Fruit fly (Drosophila melanogaster) whole organism, pupa: ENCODE data around the gene dnc.

Source experiments
- CG10348 ChIP-seq: fragments of 200-800 bp; sonication (Bioruptor generic); IDR thresholded peaks from 2 replicates; pipeline ENCODE4 v1.3.6; 2022; ENCODE audit warnings: missing biosample characterization, missing genetic modification characterization
- CG12605 ChIP-seq: fragments of 200-800 bp; sonication (Bioruptor generic); IDR thresholded peaks from 2 replicates; pipeline ENCODE4 v1.3.6; 2022; ENCODE audit warnings: missing biosample characterization, missing genetic modification characterization
- CG13204 ChIP-seq: fragments of 200-800 bp; sonication (Bioruptor generic); optimal IDR thresholded peaks from 2 replicates; lab custom pipeline; 2018; ENCODE audit warnings: missing biosample characterization, mild to moderate bottlenecking, missing genetic modification characterization, moderate library complexity
- CG14655 ChIP-seq: fragments of 200-800 bp; sonication (Bioruptor generic); optimal IDR thresholded peaks from 3 replicates; lab custom pipeline; 2017; ENCODE audit warnings: mild to moderate bottlenecking, missing biosample characterization, missing genetic modification reagents, missing genetic modification characterization
- CG15710 ChIP-seq: fragments of 200-800 bp; sonication (Bioruptor generic); optimal IDR thresholded peaks from 2 replicates; lab custom pipeline; 2018; ENCODE audit warnings: missing biosample characterization, mild to moderate bottlenecking, missing genetic modification characterization, moderate library complexity
- CG17806 ChIP-seq: fragments of 200-800 bp; sonication (Bioruptor generic); optimal IDR thresholded peaks from 2 replicates; lab custom pipeline; 2018; ENCODE audit warnings: missing biosample characterization, mild to moderate bottlenecking, missing genetic modification characterization, moderate library complexity
- CG32121 ChIP-seq: fragments of 200-800 bp; sonication (Bioruptor generic); IDR thresholded peaks from 2 replicates; pipeline ENCODE4 v1.3.6; 2022; ENCODE audit warnings: missing biosample characterization, missing genetic modification characterization
- CG34367 ChIP-seq: fragments of 200-800 bp; sonication (Bioruptor generic); optimal IDR thresholded peaks from 2 replicates; lab custom pipeline; 2018; ENCODE audit warnings: missing biosample characterization, mild to moderate bottlenecking, missing genetic modification characterization
- CG4496 ChIP-seq: fragments of 200-800 bp; sonication (Bioruptor generic); IDR thresholded peaks from 3 replicates; pipeline ENCODE4 v1.3.6; 2022; ENCODE audit warnings: missing biosample characterization, missing genetic modification characterization
- CG8159 ChIP-seq: fragments of 200-800 bp; sonication (Bioruptor generic); optimal IDR thresholded peaks from 3 replicates; lab custom pipeline; 2018; ENCODE audit warnings: missing biosample characterization, mild to moderate bottlenecking, missing genetic modification characterization, moderate library complexity
- CG8301 ChIP-seq: fragments of 200-800 bp; sonication (Bioruptor generic); optimal IDR thresholded peaks from 2 replicates; lab custom pipeline; 2018; ENCODE audit warnings: missing biosample characterization, mild to moderate bottlenecking, missing genetic modification characterization
- CG9948 ChIP-seq: fragments of 200-800 bp; sonication (Bioruptor generic); optimal IDR thresholded peaks from 2 replicates; lab custom pipeline; 2018; ENCODE audit warnings: missing biosample characterization, mild to moderate bottlenecking, missing genetic modification characterization, moderate library complexity
- D1 ChIP-seq: fragments of 200-800 bp; sonication (Bioruptor generic); optimal IDR thresholded peaks from 2 replicates; lab custom pipeline; 2018; ENCODE audit warnings: missing biosample characterization, mild to moderate bottlenecking, missing genetic modification characterization, moderate library complexity
- EcR ChIP-seq: fragments of 200-800 bp; sonication (Bioruptor generic); optimal IDR thresholded peaks from 3 replicates; lab custom pipeline; 2019; ENCODE audit warnings: missing biosample characterization, missing genetic modification characterization, mild to moderate bottlenecking, moderate library complexity, missing genetic modification reagents
- Ets98B ChIP-seq: fragments of 200-800 bp; sonication (Bioruptor generic); IDR thresholded peaks from 2 replicates; pipeline ENCODE4 v1.3.6; 2022; ENCODE audit warnings: missing biosample characterization, missing genetic modification characterization
- Pif1A ChIP-seq: fragments of 200-800 bp; sonication (Bioruptor generic); optimal IDR thresholded peaks from 3 replicates; lab custom pipeline; 2016; ENCODE audit warnings: missing biosample characterization, missing genetic modification characterization
- Pif1B ChIP-seq: fragments of 200-800 bp; sonication (Bioruptor generic); optimal IDR thresholded peaks from 3 replicates; lab custom pipeline; 2016; ENCODE audit warnings: missing biosample characterization, missing genetic modification characterization
- Snoo ChIP-seq: fragments of 200-800 bp; sonication (Bioruptor generic); optimal IDR thresholded peaks from 3 replicates; lab custom pipeline; 2017; ENCODE audit warnings: missing biosample characterization, mild to moderate bottlenecking, missing genetic modification characterization, inconsistent platforms
- fd96Ca ChIP-seq: fragments of 200-800 bp; sonication (Bioruptor generic); IDR thresholded peaks from 3 replicates; pipeline ENCODE4 v1.3.6; 2022; ENCODE audit warnings: missing biosample characterization, missing genetic modification characterization
- gl ChIP-seq: fragments of 200-800 bp; sonication (Bioruptor generic); optimal IDR thresholded peaks from 2 replicates; lab custom pipeline; 2018; ENCODE audit warnings: missing biosample characterization, mild to moderate bottlenecking, missing genetic modification characterization
- rn ChIP-seq: fragments of 200-800 bp; sonication (Bioruptor generic); IDR thresholded peaks from 2 replicates; pipeline ENCODE4 v1.3.6; 2022; ENCODE audit warnings: missing biosample characterization, missing genetic modification characterization

Gene dnc

dm6 chrX:3172217-3172616 is 4.0 kb upstream of the dnc start:
- TF ChIP-seq fd96Ca (GFP tag; lab: Robert Waterston, UW) (no peak), CG9948 (tag; lab: Kevin White, UChicago) (no peak), CG32121 (GFP tag; lab: Robert Waterston, UW) (no peak), CG4496 (GFP tag; lab: Robert Waterston, UW) (no peak), CG17806 (tag; lab: Kevin White, UChicago) (no peak), CG34367 (no peak), CG8159 (tag; lab: Kevin White, UChicago) (no peak), rn (GFP tag; lab: Robert Waterston, UW) (no peak), CG8301 (tag; lab: Kevin White, UChicago) (no peak), EcR (no peak), CG13204 (GFP tag; lab: Kevin White, UChicago) (no peak), CG12605 (GFP tag; lab: Robert Waterston, UW) (no peak), Pif1A (GFP tag; lab: Kevin White, UChicago) (no peak), CG14655 (no peak), CG10348 (GFP tag; lab: Robert Waterston, UW) (no peak), Snoo (no peak), Pif1B (GFP tag; lab: Kevin White, UChicago) (no peak)

DNA sequence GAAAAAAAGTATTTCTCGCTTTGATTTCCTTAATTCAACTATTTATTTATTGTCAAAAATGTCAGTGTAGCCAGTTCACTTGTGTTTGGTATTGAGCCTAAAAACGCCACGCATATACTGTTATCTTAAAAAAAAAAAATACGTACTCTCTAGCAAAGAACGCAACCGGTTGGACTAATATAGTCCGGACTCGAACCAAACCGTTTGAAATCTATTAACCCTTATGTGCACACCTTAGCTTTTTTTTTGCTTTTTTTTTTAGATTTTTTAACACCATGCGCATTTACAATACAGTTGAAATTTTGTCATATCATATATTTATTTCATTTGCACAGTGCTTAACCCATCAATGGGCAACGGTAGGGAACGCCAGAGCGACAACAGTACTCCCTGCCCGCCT is 3.2 kb upstream of the dnc start, which contains the start of gene CG18508:
Gene CG18508 (minus strand): TSS at position 69 of the 400 bp plus-strand sequence.
- TF ChIP-seq CG15710 (tag; lab: Kevin White, UChicago), result peak; percentile 3
- TF ChIP-seq CG4496 (GFP tag; lab: Robert Waterston, UW), result peak; percentile 55; the same call in 1 of the 3 replicates
- TF ChIP-seq Pif1B (GFP tag; lab: Kevin White, UChicago), result peak; percentile 9
- no peak for TF ChIP-seq CG13204 (GFP tag; lab: Kevin White, UChicago)
- TF ChIP-seq CG32121 (GFP tag; lab: Robert Waterston, UW), result 0 out of 2 replicates have a peak, but pooled peaks have one; percentile 7
- no peak for TF ChIP-seq CG34367
- TF ChIP-seq CG8301 (tag; lab: Kevin White, UChicago), result peak; percentile 2
- TF ChIP-seq fd96Ca (GFP tag; lab: Robert Waterston, UW), result peak; percentile 49; the same call in 1 of the 3 replicates
- peak; percentile 17 for TF ChIP-seq CG17806 (tag; lab: Kevin White, UChicago)
- TF ChIP-seq Pif1A (GFP tag; lab: Kevin White, UChicago), result peak; percentile 47
- no peak for TF ChIP-seq EcR
- TF ChIP-seq CG9948 (tag; lab: Kevin White, UChicago), result no peak
- peak; percentile 12; the same call in 1 of the 2 replicates for TF ChIP-seq Ets98B

DNA sequence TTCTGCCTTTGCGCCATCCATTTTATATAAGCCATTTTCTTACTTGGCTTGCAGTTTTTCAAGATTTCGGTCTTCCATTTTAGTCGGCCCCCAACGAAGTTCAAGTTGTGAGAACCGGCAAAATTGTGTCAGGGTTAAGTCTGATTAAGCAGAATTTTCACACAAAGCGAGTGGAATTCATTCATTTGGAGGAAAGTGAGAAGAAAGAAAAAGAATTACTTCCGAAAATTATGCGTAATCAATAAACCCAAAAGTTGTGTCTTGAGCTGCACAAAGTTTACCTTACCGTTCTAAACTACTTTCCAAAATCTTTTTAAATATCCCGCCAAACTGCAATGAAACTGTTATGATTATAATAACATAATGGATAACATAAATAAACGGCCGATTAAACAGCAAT is 1.9 kb upstream of the dnc start, which contains the start of gene Fcp3C:
Gene Fcp3C (minus strand): TSS at position 101 of the 400 bp plus-strand sequence.
- no peak for TF ChIP-seq gl
- TF ChIP-seq CG13204 (GFP tag; lab: Kevin White, UChicago), result no peak
- no peak for TF ChIP-seq Pif1B (GFP tag; lab: Kevin White, UChicago)
- TF ChIP-seq CG15710 (tag; lab: Kevin White, UChicago), result no peak
- TF ChIP-seq CG14655, result no peak
- no peak for TF ChIP-seq CG8159 (tag; lab: Kevin White, UChicago)
- no peak for TF ChIP-seq CG8301 (tag; lab: Kevin White, UChicago)
- TF ChIP-seq CG32121 (GFP tag; lab: Robert Waterston, UW), result no peak
- no peak for TF ChIP-seq Snoo
- no peak for TF ChIP-seq CG4496 (GFP tag; lab: Robert Waterston, UW)
- no peak for TF ChIP-seq CG34367
- no peak for TF ChIP-seq CG9948 (tag; lab: Kevin White, UChicago)

- TF ChIP-seq CG8159 (tag; lab: Kevin White, UChicago), result peak; percentile 21
- TF ChIP-seq EcR, result no peak
- peak; percentile 16 for TF ChIP-seq CG13204 (GFP tag; lab: Kevin White, UChicago)
- 0 out of 2 replicates have a peak, but pooled peaks have one; percentile 13 for TF ChIP-seq Ets98B
- no peak for TF ChIP-seq CG17806 (tag; lab: Kevin White, UChicago)
- no peak for TF ChIP-seq Snoo
- TF ChIP-seq CG10348 (GFP tag; lab: Robert Waterston, UW), result no peak
- TF ChIP-seq rn (GFP tag; lab: Robert Waterston, UW), result no peak
- no peak for TF ChIP-seq CG32121 (GFP tag; lab: Robert Waterston, UW)
- peak; percentile 25 for TF ChIP-seq Pif1A (GFP tag; lab: Kevin White, UChicago)
- TF ChIP-seq CG15710 (tag; lab: Kevin White, UChicago), result peak; percentile 0
- no peak for TF ChIP-seq CG9948 (tag; lab: Kevin White, UChicago)
- no peak for TF ChIP-seq CG8301 (tag; lab: Kevin White, UChicago)
- TF ChIP-seq CG14655, result peak; percentile 7
- peak; percentile 69 for TF ChIP-seq CG4496 (GFP tag; lab: Robert Waterston, UW)
- peak; percentile 55 for TF ChIP-seq gl
- no peak for TF ChIP-seq D1 (tag; lab: Kevin White, UChicago)
- TF ChIP-seq CG34367, result peak; percentile 30
- TF ChIP-seq fd96Ca (GFP tag; lab: Robert Waterston, UW), result 0 out of 3 replicates have a peak, but pooled peaks have one; percentile 46
- peak; percentile 81 for TF ChIP-seq CG12605 (GFP tag; lab: Robert Waterston, UW)
- TF ChIP-seq Pif1B (GFP tag; lab: Kevin White, UChicago), result peak; percentile 8
- TF ChIP-seq, all 21 proteins: peak for 12
These were observed 1.1 kb upstream of the dnc start, which contains the start of gene CG3939 for dm6 chrX:3174881-3175874. CG3939 (plus strand) TSS chrX:3175018.

- TF ChIP-seq CG8159 (tag; lab: Kevin White, UChicago) (no peak), Snoo (no peak)
These were observed 10.3 kb downstream of the dnc start for dm6 chrX:3186550-3186949.
